Worm (Caenorhabditis elegans) whole organism, young adult: ENCODE data around the gene Y48A6B.3.

ENCODE experiments used
- B0019.2 ChIP-seq: fragments of 200-800 bp; sonication (Bioruptor generic); conservative IDR thresholded peaks from 2 replicates; pipeline ENCODE4 v1.3.6; 2022; ENCODE audit warnings: missing genetic modification reagents, missing genetic modification characterization, missing compliant biosample characterization
- C17E4.6 ChIP-seq: fragments of 200-800 bp; sonication (Bioruptor generic); IDR thresholded peaks from 2 replicates; pipeline ENCODE4 v1.3.6; 2022; ENCODE audit warnings: missing genetic modification reagents, missing genetic modification characterization, missing compliant biosample characterization
- F33H1.4 ChIP-seq: fragments of 200-800 bp; sonication (Bioruptor generic); IDR thresholded peaks from 2 replicates; pipeline ENCODE4 v1.3.6; 2022; ENCODE audit warnings: missing genetic modification reagents, missing genetic modification characterization, missing compliant biosample characterization
- F55B11.4 ChIP-seq: sonication (generic microtip); optimal IDR thresholded peaks from 2 replicates; lab custom pipeline; 2016; ENCODE audit warnings: missing compliant biosample characterization, missing genetic modification characterization, borderline replicate concordance; ENCODE audit not compliant: insufficient read depth
- F57A8.1 ChIP-seq: fragments of 200-800 bp; sonication (Bioruptor generic); optimal IDR thresholded peaks from 2 replicates; lab custom pipeline; 2018; ENCODE audit warnings: mild to moderate bottlenecking, missing genetic modification characterization, moderate library complexity, missing compliant biosample characterization
- K12H6.12 ChIP-seq: fragments of 200-800 bp; sonication (Bioruptor generic); optimal IDR thresholded peaks from 2 replicates; lab custom pipeline; 2018; ENCODE audit warnings: mild to moderate bottlenecking, missing genetic modification characterization, missing compliant biosample characterization
- T07F8.4 ChIP-seq: sonication (generic microtip); optimal IDR thresholded peaks from 2 replicates; lab custom pipeline; 2016; ENCODE audit warnings: mild to moderate bottlenecking, missing genetic modification characterization, moderate library complexity, missing compliant biosample characterization
- T26A5.8 ChIP-seq: sonication (generic microtip); optimal IDR thresholded peaks from 2 replicates; lab custom pipeline; 2016; ENCODE audit warnings: missing genetic modification characterization, missing compliant biosample characterization
- Y79H2A.3 ChIP-seq: fragments of 200-800 bp; sonication (Bioruptor generic); conservative IDR thresholded peaks from 2 replicates; pipeline ENCODE4 v1.3.6; 2022; ENCODE audit warnings: missing genetic modification reagents, missing genetic modification characterization, missing compliant biosample characterization
- Y95B8A.8 ChIP-seq: fragments of 200-800 bp; sonication (Bioruptor generic); IDR thresholded peaks from 2 replicates; pipeline ENCODE4 v1.3.6; 2022; ENCODE audit warnings: missing genetic modification reagents, missing genetic modification characterization, missing compliant biosample characterization
- aptf-3 ChIP-seq: fragments of 200-800 bp; sonication (Bioruptor generic); IDR thresholded peaks from 2 replicates; pipeline ENCODE4 v1.3.6; 2022; ENCODE audit warnings: missing genetic modification characterization, missing compliant biosample characterization
- bed-1 ChIP-seq: fragments of 200-800 bp; sonication (Bioruptor generic); IDR thresholded peaks from 2 replicates; pipeline ENCODE4 v1.3.6; 2022; ENCODE audit warnings: missing genetic modification reagents, missing genetic modification characterization, missing compliant biosample characterization
- cebp-1 ChIP-seq, 2 experiments: fragments of 200-800 bp in 1 of 2; sonication (Bioruptor generic) in 1 of 2; sonication (generic microtip) in 1 of 2; IDR thresholded peaks in 1 of 2; optimal IDR thresholded peaks in 1 of 2; 2 replicates each; pipeline versions ENCODE4 v1.3.6 to Lab custom; 2017 to 2022; ENCODE audit warnings: missing compliant biosample characterization in 2 of 2, missing genetic modification characterization in 2 of 2, mild to moderate bottlenecking in 1 of 2, missing genetic modification reagents in 1 of 2, moderate library complexity in 1 of 2
- ceh-27 ChIP-seq: fragments of 200-800 bp; sonication (Bioruptor generic); optimal IDR thresholded peaks from 2 replicates; lab custom pipeline; 2018; ENCODE audit warnings: mild to moderate bottlenecking, missing genetic modification characterization, moderate library complexity, missing compliant biosample characterization
- ceh-40 ChIP-seq: fragments of 200-800 bp; sonication (Bioruptor generic); IDR thresholded peaks from 2 replicates; pipeline ENCODE4 v1.3.6; 2022; ENCODE audit warnings: missing genetic modification characterization, missing compliant biosample characterization
- die-1 ChIP-seq: sonication (generic microtip); optimal IDR thresholded peaks from 2 replicates; lab custom pipeline; 2016; ENCODE audit warnings: missing genotype, mild to moderate bottlenecking, missing genetic modification characterization, missing compliant biosample characterization
- dox-1 ChIP-seq: fragments of 200-800 bp; sonication (Bioruptor generic); IDR thresholded peaks from 2 replicates; pipeline ENCODE4 v1.3.6; 2022; ENCODE audit warnings: missing genetic modification reagents, missing genetic modification characterization, missing compliant biosample characterization
- dpff-1 ChIP-seq: sonication (generic microtip); optimal IDR thresholded peaks from 2 replicates; lab custom pipeline; 2017; ENCODE audit warnings: mild to moderate bottlenecking, missing genetic modification characterization, missing compliant biosample characterization
- egl-44 ChIP-seq: fragments of 200-800 bp; sonication (Bioruptor generic); IDR thresholded peaks from 2 replicates; pipeline ENCODE4 v1.3.6; 2022; ENCODE audit warnings: missing genetic modification reagents, missing genetic modification characterization, missing compliant biosample characterization
- ekl-4 ChIP-seq: fragments of 200-800 bp; sonication (Bioruptor generic); IDR thresholded peaks from 2 replicates; pipeline ENCODE4 v1.3.6; 2022; ENCODE audit warnings: missing genetic modification reagents, missing genetic modification characterization, missing compliant biosample characterization
- hlh-26 ChIP-seq: fragments of 200-800 bp; sonication (Bioruptor generic); conservative IDR thresholded peaks from 2 replicates; pipeline ENCODE4 v1.3.6; 2022; ENCODE audit warnings: missing genetic modification reagents, missing genetic modification characterization, missing compliant biosample characterization
- hmg-1.2 ChIP-seq: fragments of 200-800 bp; sonication (Bioruptor generic); IDR thresholded peaks from 2 replicates; pipeline ENCODE4 v1.3.6; 2022; ENCODE audit warnings: missing genetic modification reagents, missing genetic modification characterization, missing compliant biosample characterization
- lin-26 ChIP-seq: fragments of 200-800 bp; sonication (Bioruptor generic); IDR thresholded peaks from 2 replicates; pipeline ENCODE4 v1.3.6; 2022; ENCODE audit warnings: missing genetic modification reagents, missing genetic modification characterization, missing compliant biosample characterization
- lin-35 ChIP-seq, 3 experiments: fragments of 150-350 bp in 2 of 3; sonication (generic microtip) in 1 of 3; optimal IDR thresholded peaks; 2 replicates each; lab custom pipeline; 2014 to 2018; ENCODE audit warnings: missing biosample characterization in 3 of 3, missing genetic modification characterization in 3 of 3, missing genetic modification reagents in 3 of 3
- lin-40 ChIP-seq: sonication (generic microtip); optimal IDR thresholded peaks from 2 replicates; lab custom pipeline; 2016; ENCODE audit warnings: missing genetic modification characterization, mild to moderate bottlenecking, missing compliant biosample characterization, missing genotype, missing genetic modification reagents
- lsl-1 ChIP-seq: fragments of 200-800 bp; sonication (Bioruptor generic); optimal IDR thresholded peaks from 2 replicates; lab custom pipeline; 2018; ENCODE audit warnings: mild to moderate bottlenecking, missing genetic modification characterization, moderate library complexity, missing compliant biosample characterization
- madf-6 ChIP-seq: fragments of 200-800 bp; sonication (Bioruptor generic); IDR thresholded peaks from 2 replicates; pipeline ENCODE4 v1.3.6; 2022; ENCODE audit warnings: missing genetic modification reagents, missing genetic modification characterization, missing compliant biosample characterization
- madf-8 ChIP-seq: fragments of 200-800 bp; sonication (Bioruptor generic); conservative IDR thresholded peaks from 2 replicates; pipeline ENCODE4 v1.3.6; 2022; ENCODE audit warnings: missing genetic modification reagents, missing genetic modification characterization, missing compliant biosample characterization
- mcd-1 ChIP-seq: fragments of 200-800 bp; sonication (Bioruptor generic); IDR thresholded peaks from 2 replicates; pipeline ENCODE4 v1.3.6; 2022; ENCODE audit warnings: missing genetic modification reagents, missing genetic modification characterization, missing compliant biosample characterization
- mel-28 ChIP-seq: sonication (generic microtip); optimal IDR thresholded peaks from 2 replicates; lab custom pipeline; 2016; ENCODE audit warnings: borderline replicate concordance, mild to moderate bottlenecking, missing genetic modification characterization, missing compliant biosample characterization
- mes-4 ChIP-seq: sonication (generic microtip); optimal IDR thresholded peaks from 2 replicates; lab custom pipeline; 2016; ENCODE audit warnings: missing genotype, missing genetic modification characterization, missing compliant biosample characterization
- nhr-120 ChIP-seq: fragments of 200-800 bp; sonication (Bioruptor generic); IDR thresholded peaks from 2 replicates; pipeline ENCODE4 v1.3.6; 2022; ENCODE audit warnings: missing genetic modification characterization, missing compliant biosample characterization
- nhr-90 ChIP-seq: sonication (generic microtip); optimal IDR thresholded peaks from 2 replicates; lab custom pipeline; 2016; ENCODE audit warnings: missing genotype, mild to moderate bottlenecking, missing genetic modification characterization, missing compliant biosample characterization
- rcor-1 ChIP-seq: fragments of 200-800 bp; sonication (Bioruptor generic); IDR thresholded peaks from 2 replicates; pipeline ENCODE4 v1.3.6; 2022; ENCODE audit warnings: missing genetic modification reagents, missing genetic modification characterization, missing compliant biosample characterization
- snpc-1.3 ChIP-seq: sonication (generic microtip); optimal IDR thresholded peaks from 2 replicates; lab custom pipeline; 2017; ENCODE audit warnings: missing genetic modification characterization, mild to moderate bottlenecking, missing compliant biosample characterization, antibody characterized with exemption, moderate library complexity, missing genotype, missing genetic modification reagents; ENCODE audit not compliant: insufficient read depth
- snpc-3.4 ChIP-seq: sonication (generic microtip); optimal IDR thresholded peaks from 2 replicates; lab custom pipeline; 2017; ENCODE audit warnings: missing genetic modification characterization, mild to moderate bottlenecking, missing compliant biosample characterization, antibody characterized with exemption, moderate library complexity, missing genotype, missing genetic modification reagents
- somi-1 ChIP-seq: fragments of 200-800 bp; sonication (Bioruptor generic); optimal IDR thresholded peaks from 2 replicates; lab custom pipeline; 2018; ENCODE audit warnings: mild to moderate bottlenecking, missing genetic modification characterization, missing compliant biosample characterization
- tbx-9 ChIP-seq: sonication (generic microtip); optimal IDR thresholded peaks from 2 replicates; lab custom pipeline; 2016; ENCODE audit warnings: borderline replicate concordance, missing genetic modification characterization, inconsistent platforms, missing compliant biosample characterization
- zfh-2 ChIP-seq: fragments of 200-800 bp; sonication (Bioruptor generic); conservative IDR thresholded peaks from 2 replicates; pipeline ENCODE4 v1.3.6; 2022; ENCODE audit warnings: missing genetic modification reagents, missing genetic modification characterization, missing compliant biosample characterization
- ztf-18 ChIP-seq: sonication (generic microtip); optimal IDR thresholded peaks from 2 replicates; lab custom pipeline; 2016; ENCODE audit warnings: missing genotype, mild to moderate bottlenecking, missing genetic modification characterization, missing compliant biosample characterization
- ztf-6 ChIP-seq: fragments of 200-800 bp; sonication (Bioruptor generic); IDR thresholded peaks from 2 replicates; pipeline ENCODE4 v1.3.6; 2022; ENCODE audit warnings: missing genetic modification reagents, missing genetic modification characterization, missing compliant biosample characterization

Gene Y48A6B.3

DNA sequence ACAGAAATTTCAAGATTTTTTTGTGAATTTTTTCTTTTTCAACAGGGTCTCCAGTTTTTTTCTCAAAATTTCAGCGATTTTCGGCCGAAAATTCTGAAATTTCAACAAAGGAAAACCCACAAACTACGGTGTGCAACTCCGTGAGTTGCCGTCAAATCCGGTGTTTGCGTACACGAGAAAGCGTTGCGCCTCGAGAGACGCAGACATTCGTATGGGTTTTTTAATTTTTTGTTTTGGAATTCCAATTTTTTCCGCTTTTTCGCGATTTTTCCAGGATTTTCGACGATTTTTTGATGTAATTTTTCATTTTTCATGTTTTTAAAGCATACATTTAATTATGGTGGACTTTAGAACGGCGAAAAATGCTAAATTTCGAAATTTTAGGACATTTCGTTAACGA, 28.1 kb downstream of the Y48A6B.3 start (continued):
- TF ChIP-seq rcor-1 (no peak; the same call in 1 of the 2 replicates), nhr-120 (GFP tag; lab: Robert Waterston, UW) (no peak), B0019.2 (GFP tag; lab: Robert Waterston, UW) (no peak; the same call in 1 of the 2 replicates), hmg-1.2 (GFP tag; lab: Robert Waterston, UW) (peak; percentile 100), ekl-4 (GFP tag; lab: Robert Waterston, UW) (no peak; the same call in 1 of the 2 replicates), dox-1 (peak; percentile 91; the same call in 1 of the 2 replicates), die-1 (no peak), nhr-90 (tag; lab: Kevin White, UChicago) (no peak), madf-6 (GFP tag; lab: Robert Waterston, UW) (peak; percentile 92), Y95B8A.8 (GFP tag; lab: Robert Waterston, UW) (peak; percentile 61; the same call in 1 of the 2 replicates), snpc-3.4 (tag; lab: Kevin White, UChicago) (peak; percentile 90), mcd-1 (GFP tag; lab: Robert Waterston, UW) (peak; percentile 86), lin-40 (tag; lab: Kevin White, UChicago) (peak; percentile 56), lin-35 (GFP tag; optimal IDR thresholded peaks at IDR 0.05; lab: Kevin White, UChicago) (peak in 1 of 3 experiments; percentile 28), T07F8.4 (tag; lab: Kevin White, UChicago) (no peak), lin-26 (GFP tag; lab: Robert Waterston, UW) (no peak), madf-8 (peak; percentile 69)

DNA sequence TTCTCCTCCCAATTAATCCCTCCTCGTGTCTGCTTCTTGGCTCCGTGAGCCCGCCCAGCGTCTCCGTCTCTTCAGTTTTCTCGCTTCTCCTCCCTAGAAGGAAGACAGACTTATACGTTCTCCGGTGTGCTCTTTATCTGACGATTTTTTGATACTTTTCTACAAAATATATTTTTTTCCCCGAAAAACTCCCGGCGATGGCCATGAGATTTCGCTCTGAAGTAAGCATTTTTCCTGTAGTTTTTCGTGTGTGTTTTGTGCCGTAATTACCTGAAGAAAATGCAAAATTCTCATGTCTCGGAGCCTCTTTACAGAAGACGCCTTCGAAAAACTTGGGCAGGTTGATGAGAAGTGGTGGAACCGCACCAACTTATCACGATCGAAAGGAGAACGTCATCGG, 28.6 kb downstream of the Y48A6B.3 start, which contains the start of gene spat-2:
TSS of gene spat-2 (plus strand) at position 301 of the 400 bp plus-strand sequence.
- TF ChIP-seq ekl-4 (GFP tag; lab: Robert Waterston, UW) (no peak), zfh-2 (GFP tag; lab: Robert Waterston, UW) (no peak), dpff-1 (tag; lab: Kevin White, UChicago) (no peak), ztf-18 (tag; lab: Kevin White, UChicago) (no peak), K12H6.12 (tag; lab: Kevin White, UChicago) (no peak), F33H1.4 (GFP tag; lab: Robert Waterston, UW) (no peak), cebp-1 (GFP tag; IDR thresholded peaks at IDR 0.05; lab: Robert Waterston, UW) (no peak), cebp-1 (tag; optimal IDR thresholded peaks at IDR 0.05; lab: Kevin White, UChicago) (no peak), somi-1 (GFP tag; lab: Kevin White, UChicago) (no peak), F55B11.4 (tag; lab: Kevin White, UChicago) (no peak), T26A5.8 (tag; lab: Kevin White, UChicago) (no peak), bed-1 (GFP tag; lab: Robert Waterston, UW) (no peak), snpc-3.4 (tag; lab: Kevin White, UChicago) (no peak), snpc-1.3 (tag; lab: Kevin White, UChicago) (no peak), hmg-1.2 (GFP tag; lab: Robert Waterston, UW) (no peak), F57A8.1 (GFP tag; lab: Kevin White, UChicago) (no peak)

DNA sequence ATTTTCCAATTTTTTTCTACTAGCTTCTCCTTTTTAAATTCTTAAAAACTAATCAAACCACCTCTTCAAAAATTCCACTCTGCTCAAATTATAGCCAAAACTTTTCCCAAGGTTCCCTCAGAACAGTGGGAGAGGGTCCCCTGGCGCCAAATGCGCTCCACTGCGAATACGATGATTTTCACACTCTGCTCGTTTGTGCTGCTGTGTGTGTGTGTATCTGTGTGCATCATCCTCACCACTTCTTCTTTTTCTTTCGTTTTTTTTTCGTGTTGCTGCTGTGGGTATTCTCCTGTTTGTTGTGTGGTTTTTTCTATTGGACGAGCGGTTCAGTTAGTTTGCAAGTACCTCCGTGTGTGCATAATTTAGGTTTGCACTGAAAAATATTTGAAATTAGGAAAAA, 31.2 kb downstream of the Y48A6B.3 start:
- 0 out of 2 replicates have a peak, but pooled peaks have one; percentile 23 for TF ChIP-seq zfh-2 (GFP tag; lab: Robert Waterston, UW)
- no peak for TF ChIP-seq tbx-9 (tag; lab: Kevin White, UChicago)
- TF ChIP-seq egl-44, result no peak
- no peak for TF ChIP-seq Y79H2A.3 (GFP tag; lab: Robert Waterston, UW)
- no peak for TF ChIP-seq T07F8.4 (tag; lab: Kevin White, UChicago)
- no peak for TF ChIP-seq ceh-40 (GFP tag; lab: Robert Waterston, UW)
- no peak for TF ChIP-seq T26A5.8 (tag; lab: Kevin White, UChicago)
- TF ChIP-seq hlh-26 (GFP tag; lab: Robert Waterston, UW), result no peak
- TF ChIP-seq C17E4.6 (GFP tag; lab: Robert Waterston, UW), result no peak
- TF ChIP-seq mel-28 (tag; lab: Kevin White, UChicago), result no peak
- no peak for TF ChIP-seq mes-4 (tag; lab: Kevin White, UChicago)
- TF ChIP-seq ceh-27, result no peak
- no peak for TF ChIP-seq ztf-6 (GFP tag; lab: Robert Waterston, UW)
- TF ChIP-seq aptf-3 (GFP tag; lab: Robert Waterston, UW), result no peak
- TF ChIP-seq lsl-1, result no peak
- no peak for TF ChIP-seq cebp-1 (GFP tag; IDR thresholded peaks at IDR 0.05; lab: Robert Waterston, UW)
- TF ChIP-seq cebp-1 (tag; optimal IDR thresholded peaks at IDR 0.05; lab: Kevin White, UChicago), result no peak
- TF ChIP-seq mcd-1 (GFP tag; lab: Robert Waterston, UW), result 0 out of 2 replicates have a peak, but pooled peaks have one; percentile 10
